Worm (Caenorhabditis elegans) whole organism, early embryonic: Measurements from ENCODE around the gene F56F10.2.

Experiments
- B0310.2 ChIP-seq: sonication (generic microtip); optimal IDR thresholded peaks from 2 replicates; lab custom pipeline; 2016; ENCODE audit warnings: mild to moderate bottlenecking, missing genetic modification characterization, missing compliant biosample characterization
- F13C5.2 ChIP-seq: sonication (generic microtip); optimal IDR thresholded peaks from 2 replicates; lab custom pipeline; 2017; ENCODE audit warnings: mild to moderate bottlenecking, missing genetic modification characterization, inconsistent platforms, missing compliant biosample characterization
- aly-1 ChIP-seq: sonication (generic microtip); optimal IDR thresholded peaks from 2 replicates; lab custom pipeline; 2016; ENCODE audit warnings: missing genetic modification characterization, missing compliant biosample characterization
- ama-1 ChIP-seq: fragments of 150-350 bp; optimal IDR thresholded peaks from 2 replicates; lab custom pipeline; 2014
- ceh-13 ChIP-seq: fragments of 200-800 bp; sonication (Bioruptor generic); optimal IDR thresholded peaks from 2 replicates; lab custom pipeline; 2018; ENCODE audit warnings: mild to moderate bottlenecking, missing genetic modification characterization, missing compliant biosample characterization
- ceh-36 ChIP-seq: sonication (generic microtip); optimal IDR thresholded peaks from 2 replicates; lab custom pipeline; 2016; ENCODE audit warnings: missing genetic modification characterization, inconsistent platforms, missing compliant biosample characterization
- ets-7 ChIP-seq: sonication (generic microtip); optimal IDR thresholded peaks from 2 replicates; lab custom pipeline; 2016; ENCODE audit warnings: missing genotype, missing genetic modification characterization, missing compliant biosample characterization
- flt-1 ChIP-seq: fragments of 200-800 bp; sonication (Bioruptor generic); IDR thresholded peaks from 2 replicates; pipeline ENCODE4 v1.3.6; 2022; ENCODE audit warnings: missing genetic modification characterization, missing compliant biosample characterization
- hmbx-1 ChIP-seq: sonication (generic microtip); optimal IDR thresholded peaks from 2 replicates; lab custom pipeline; 2016; ENCODE audit warnings: mild to moderate bottlenecking, missing genetic modification characterization, missing compliant biosample characterization
- hmg-4 ChIP-seq: fragments of 200-800 bp; sonication (Bioruptor generic); optimal IDR thresholded peaks from 2 replicates; lab custom pipeline; 2018; ENCODE audit warnings: mild to moderate bottlenecking, missing genetic modification characterization, missing compliant biosample characterization
- hnd-1 ChIP-seq: sonication (generic microtip); optimal IDR thresholded peaks from 2 replicates; lab custom pipeline; 2016; ENCODE audit warnings: missing genetic modification characterization, missing compliant biosample characterization
- pes-1 ChIP-seq: fragments of 200-800 bp; sonication (Bioruptor generic); IDR thresholded peaks from 2 replicates; pipeline ENCODE4 v1.3.6; 2022; ENCODE audit warnings: missing genetic modification reagents, missing genetic modification characterization, missing compliant biosample characterization
- scrt-1 ChIP-seq: fragments of 200-800 bp; sonication (Bioruptor generic); IDR thresholded peaks from 2 replicates; pipeline ENCODE4 v1.3.6; 2022; ENCODE audit warnings: missing genetic modification characterization, missing compliant biosample characterization
- sea-1 ChIP-seq: fragments of 200-800 bp; sonication (Bioruptor generic); conservative IDR thresholded peaks from 2 replicates; pipeline ENCODE4 v1.3.6; 2022; ENCODE audit warnings: missing genetic modification characterization, missing compliant biosample characterization
- tbx-11 ChIP-seq: fragments of 200-800 bp; sonication (Bioruptor generic); IDR thresholded peaks from 2 replicates; pipeline ENCODE4 v1.3.6; 2022; ENCODE audit warnings: missing genetic modification characterization, missing compliant biosample characterization
- tbx-37 ChIP-seq: fragments of 200-800 bp; sonication (Bioruptor generic); conservative IDR thresholded peaks from 2 replicates; pipeline ENCODE4 v1.3.6; 2022; ENCODE audit warnings: missing genetic modification reagents, missing genetic modification characterization, missing compliant biosample characterization
- tra-4 ChIP-seq: sonication (generic microtip); optimal IDR thresholded peaks from 2 replicates; lab custom pipeline; 2017; ENCODE audit warnings: missing genetic modification characterization, missing compliant biosample characterization

F56F10.2 gene

DNA sequence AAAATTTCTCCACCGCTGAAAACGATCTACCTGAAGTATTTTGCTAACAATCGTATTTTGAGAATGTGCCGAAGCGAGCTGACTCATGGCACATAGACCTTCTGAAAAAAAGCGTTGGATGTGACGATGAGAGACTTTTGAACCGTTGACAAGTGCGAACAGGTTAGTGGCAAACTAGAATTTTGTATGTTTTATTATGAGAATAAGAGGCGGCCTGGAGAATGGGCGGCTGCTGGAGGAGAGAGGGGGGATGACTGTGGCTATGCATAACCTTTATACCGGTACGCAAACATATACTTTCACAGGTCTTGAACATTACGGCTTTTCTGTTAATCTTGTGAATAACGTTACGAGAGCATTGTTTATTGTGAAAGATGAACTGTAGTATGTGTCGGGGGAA, 28.9 kb downstream of the F56F10.2 start, which contains the start of gene mam-1:
TSS of gene mam-1 (minus strand) at position 101 of the 400 bp plus-strand sequence.
- TF ChIP-seq aly-1 (tag; lab: Kevin White, UChicago) (no peak), ceh-36 (tag; lab: Kevin White, UChicago) (no peak), hmg-4 (GFP tag; lab: Kevin White, UChicago) (no peak), scrt-1 (GFP tag; lab: Robert Waterston, UW) (no peak), pes-1 (GFP tag; lab: Robert Waterston, UW) (no peak), hnd-1 (tag; lab: Kevin White, UChicago) (no peak), sea-1 (no peak), B0310.2 (tag; lab: Kevin White, UChicago) (no peak), F13C5.2 (no peak), flt-1 (no peak), tbx-37 (GFP tag; lab: Robert Waterston, UW) (no peak), ceh-13 (no peak), hmbx-1 (tag; lab: Kevin White, UChicago) (no peak), tra-4 (tag; lab: Kevin White, UChicago) (no peak), tbx-11 (GFP tag; lab: Robert Waterston, UW) (no peak), ama-1 (no peak), ets-7 (tag; lab: Kevin White, UChicago) (no peak)

DNA sequence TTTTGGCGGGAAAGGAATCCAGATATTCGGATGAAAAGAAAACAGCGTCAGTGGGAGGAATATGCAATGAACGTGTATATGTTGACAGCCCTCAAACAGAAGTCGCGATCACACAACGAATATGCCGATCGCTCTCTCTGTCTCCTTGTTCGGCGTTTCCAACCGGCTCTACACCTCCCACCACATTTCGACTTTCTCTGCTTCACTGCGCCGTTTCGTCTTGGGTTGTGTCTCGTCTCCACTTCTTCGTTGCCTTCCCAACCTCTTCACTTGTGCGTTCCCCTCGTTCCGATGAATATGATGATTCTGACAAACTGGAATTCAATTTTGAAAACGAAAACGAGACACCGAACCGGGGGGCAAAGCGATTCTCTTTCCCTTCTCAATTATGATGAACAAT, 38.5 kb downstream of the F56F10.2 start, which contains the start of gene mab-7:
TSS of gene mab-7 (minus strand) at position 101 of the 400 bp plus-strand sequence.
- TF ChIP-seq flt-1 (no peak), scrt-1 (GFP tag; lab: Robert Waterston, UW) (no peak), B0310.2 (tag; lab: Kevin White, UChicago) (no peak), ama-1 (no peak), pes-1 (GFP tag; lab: Robert Waterston, UW) (no peak), hnd-1 (tag; lab: Kevin White, UChicago) (no peak), hmbx-1 (tag; lab: Kevin White, UChicago) (no peak)

DNA sequence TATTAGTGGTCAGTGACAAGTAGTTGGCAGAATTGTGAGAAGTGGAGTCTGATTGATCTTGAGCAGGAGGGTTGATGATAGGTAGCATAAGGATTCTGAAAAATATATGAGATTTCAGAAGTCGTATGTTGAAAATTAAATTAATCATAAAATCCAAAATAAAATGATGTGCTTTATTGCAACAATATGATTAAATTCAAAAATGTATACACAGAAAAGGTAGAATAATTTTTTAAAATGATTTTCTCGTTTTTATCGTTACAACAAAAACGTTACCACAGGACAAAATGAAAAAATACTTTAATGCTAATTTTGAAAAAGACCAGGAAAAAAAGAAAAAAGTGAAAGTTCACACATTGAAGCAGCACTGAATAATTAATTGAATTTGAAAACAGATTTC, 43.1 kb downstream of the F56F10.2 start, which contains the start of gene ZC13.10:
TSS of gene ZC13.10 (minus strand) at position 101 of the 400 bp plus-strand sequence.
- TF ChIP-seq F13C5.2 (no peak), tbx-11 (GFP tag; lab: Robert Waterston, UW) (no peak), ets-7 (tag; lab: Kevin White, UChicago) (no peak)

DNA sequence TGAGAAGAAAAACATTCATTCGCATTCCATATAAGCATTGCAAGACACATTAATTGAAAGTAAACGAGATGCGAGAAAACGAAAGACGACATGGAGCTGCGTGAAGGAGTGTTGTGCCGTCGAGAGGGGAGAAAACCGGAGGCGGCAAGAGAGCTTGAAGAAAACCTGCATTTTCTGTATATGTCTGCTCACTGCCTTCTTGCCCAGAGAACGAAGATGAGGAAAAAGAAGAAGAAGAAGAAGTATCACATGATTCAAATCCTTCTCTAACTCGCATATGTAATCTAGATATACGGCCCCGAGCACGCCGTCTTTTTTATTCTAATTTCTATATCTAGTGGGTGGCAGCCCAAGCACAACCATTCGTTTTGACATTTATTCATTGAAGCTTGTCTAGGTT, 50.9 kb downstream of the F56F10.2 start:
- no peak for TF ChIP-seq tbx-11 (GFP tag; lab: Robert Waterston, UW)
- no peak for TF ChIP-seq flt-1
- no peak for TF ChIP-seq sea-1
- TF ChIP-seq ets-7 (tag; lab: Kevin White, UChicago), result no peak
- no peak for TF ChIP-seq ceh-36 (tag; lab: Kevin White, UChicago)
- no peak for TF ChIP-seq tra-4 (tag; lab: Kevin White, UChicago)
- no peak for TF ChIP-seq hmg-4 (GFP tag; lab: Kevin White, UChicago)
- TF ChIP-seq tbx-37 (GFP tag; lab: Robert Waterston, UW), result no peak
- no peak for TF ChIP-seq scrt-1 (GFP tag; lab: Robert Waterston, UW)
- no peak for TF ChIP-seq F13C5.2
- TF ChIP-seq hmbx-1 (tag; lab: Kevin White, UChicago), result no peak
